Worm (Caenorhabditis elegans) whole organism, L3 larva: ENCODE data around the gene pri-1.
A peak's percentile ranks its signal among the peaks of the same experiment; 100 is the strongest.

Experiments used
- fkh-10 ChIP-seq: sonication (generic microtip); optimal IDR thresholded peaks from 2 replicates; lab custom pipeline; 2017; ENCODE audit warnings: missing biosample characterization, missing genetic modification reagents, missing genetic modification characterization
- nhr-25 ChIP-seq: sonication (generic microtip); optimal IDR thresholded peaks from 2 replicates; lab custom pipeline; 2017; ENCODE audit warnings: missing biosample characterization, missing genetic modification characterization
- pha-4 ChIP-seq: fragments of 150-350 bp; optimal IDR thresholded peaks from 2 replicates; lab custom pipeline; 2014; ENCODE audit warnings: missing biosample characterization, missing genetic modification reagents, missing genetic modification characterization
- snpc-4 ChIP-seq: fragments of 150-350 bp; optimal IDR thresholded peaks from 2 replicates; lab custom pipeline; 2014; ENCODE audit warnings: missing biosample characterization, missing genetic modification characterization
- ztf-11 ChIP-seq: fragments of 150-350 bp; optimal IDR thresholded peaks from 2 replicates; lab custom pipeline; 2014; ENCODE audit warnings: missing biosample characterization, missing genetic modification characterization

DNA sequence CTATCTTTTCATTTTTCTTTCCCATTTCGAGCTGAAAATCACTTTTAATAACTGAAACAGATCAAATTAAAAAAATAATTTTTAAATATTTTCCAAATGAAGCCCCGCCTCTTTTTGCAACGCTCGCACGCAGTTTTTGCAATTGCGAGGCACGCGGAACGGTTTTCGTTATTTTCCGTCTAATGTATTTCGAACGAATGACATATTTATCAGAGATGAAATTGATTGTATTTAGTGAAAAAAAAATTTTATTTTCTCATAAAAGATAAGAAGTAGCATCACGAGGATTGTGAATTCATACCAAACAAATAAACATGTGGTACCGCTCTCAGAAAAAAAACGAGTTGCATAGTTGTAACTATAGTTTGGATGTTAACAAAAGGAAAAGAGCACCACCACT is 15.8 kb upstream of the pri-1 start, which contains the start of gene rpac-19:
- TF ChIP-seq ztf-11 (no peak), pha-4 (peak; percentile 82), snpc-4 (tag; lab: Kevin White, UChicago) (peak; percentile 53), nhr-25 (tag; lab: Kevin White, UChicago) (peak; percentile 37), fkh-10 (GFP tag; lab: Kevin White, UChicago) (no peak)
